Fruit fly (Drosophila melanogaster) whole organism, embryonic: ENCODE results near the gene Cyp4ac3.

Experiments used
- Abd-B ChIP-seq: fragments of 200-800 bp; sonication (Bioruptor generic); optimal IDR thresholded peaks from 2 replicates; lab custom pipeline; 2018; ENCODE audit warnings: missing biosample characterization, mild to moderate bottlenecking, missing genetic modification characterization, moderate library complexity
- CG10267 ChIP-seq: fragments of 200-800 bp; sonication (Bioruptor generic); optimal IDR thresholded peaks from 2 replicates; lab custom pipeline; 2018; ENCODE audit warnings: missing biosample characterization, mild to moderate bottlenecking, missing genetic modification characterization, moderate library complexity
- CG10274 ChIP-seq: fragments of 200-800 bp; sonication (Bioruptor generic); optimal IDR thresholded peaks from 3 replicates; lab custom pipeline; 2017; ENCODE audit warnings: missing biosample characterization, mild to moderate bottlenecking, missing genetic modification characterization
- CG11696 ChIP-seq: fragments of 200-800 bp; sonication (Bioruptor generic); IDR thresholded peaks from 2 replicates; pipeline ENCODE4 v1.3.6; 2022; ENCODE audit warnings: missing biosample characterization, missing genetic modification characterization
- CG12391 ChIP-seq: fragments of 200-800 bp; sonication (Bioruptor generic); optimal IDR thresholded peaks from 3 replicates; lab custom pipeline; 2018; ENCODE audit warnings: missing biosample characterization, mild to moderate bottlenecking, missing genetic modification characterization, moderate library complexity
- CG12744 ChIP-seq: fragments of 200-800 bp; sonication (Bioruptor generic); optimal IDR thresholded peaks from 2 replicates; lab custom pipeline; 2016; ENCODE audit warnings: missing biosample characterization, missing genetic modification characterization
- CG15514 ChIP-seq: fragments of 200-800 bp; sonication (Bioruptor generic); optimal IDR thresholded peaks from 3 replicates; lab custom pipeline; 2017; ENCODE audit warnings: missing biosample characterization, missing genetic modification characterization, mild to moderate bottlenecking, moderate library complexity, missing genetic modification reagents
- CG15696 ChIP-seq: fragments of 200-800 bp; sonication (Bioruptor generic); optimal IDR thresholded peaks from 2 replicates; lab custom pipeline; 2019; ENCODE audit warnings: missing biosample characterization, mild to moderate bottlenecking, missing genetic modification characterization, moderate library complexity
- CG1603 ChIP-seq: fragments of 200-800 bp; sonication (Bioruptor generic); optimal IDR thresholded peaks from 2 replicates; lab custom pipeline; 2019; ENCODE audit warnings: missing biosample characterization, mild to moderate bottlenecking, missing genetic modification characterization, moderate library complexity
- CG16863 ChIP-seq: fragments of 200-800 bp; sonication (Bioruptor generic); optimal IDR thresholded peaks from 3 replicates; lab custom pipeline; 2016; ENCODE audit warnings: missing biosample characterization, missing genetic modification characterization
- CG18476 ChIP-seq: fragments of 200-800 bp; sonication (Bioruptor generic); optimal IDR thresholded peaks from 2 replicates; lab custom pipeline; 2016; ENCODE audit warnings: missing biosample characterization, mild to moderate bottlenecking, missing genetic modification characterization
- CG2120 ChIP-seq: fragments of 200-800 bp; sonication (Bioruptor generic); optimal IDR thresholded peaks from 3 replicates; lab custom pipeline; 2016; ENCODE audit warnings: missing biosample characterization, missing genetic modification characterization
- CG30431 ChIP-seq: fragments of 200-800 bp; sonication (Bioruptor generic); optimal IDR thresholded peaks from 2 replicates; lab custom pipeline; 2017; ENCODE audit warnings: missing biosample characterization, missing genetic modification characterization
- CG31441 ChIP-seq: fragments of 200-800 bp; sonication (Bioruptor generic); IDR thresholded peaks from 2 replicates; pipeline ENCODE4 v1.3.6; 2022; ENCODE audit warnings: missing biosample characterization, missing genetic modification characterization
- CG3838 ChIP-seq: fragments of 200-800 bp; sonication (Bioruptor generic); optimal IDR thresholded peaks from 3 replicates; lab custom pipeline; 2016; ENCODE audit warnings: missing biosample characterization, missing genetic modification characterization
- CG5245 ChIP-seq: fragments of 200-800 bp; sonication (Bioruptor generic); optimal IDR thresholded peaks from 3 replicates; lab custom pipeline; 2016; ENCODE audit warnings: missing biosample characterization, missing genetic modification characterization
- CG8281 ChIP-seq: fragments of 200-800 bp; sonication (Bioruptor generic); optimal IDR thresholded peaks from 2 replicates; lab custom pipeline; 2018; ENCODE audit warnings: missing biosample characterization, mild to moderate bottlenecking, missing genetic modification characterization, moderate library complexity
- CG8290 ChIP-seq, 3 experiments: fragments of 200-800 bp; sonication (Bioruptor generic); optimal IDR thresholded peaks; 2 replicates each; lab custom pipeline; 2016 to 2019; ENCODE audit warnings: missing biosample characterization in 3 of 3, missing genetic modification characterization in 3 of 3, mild to moderate bottlenecking in 2 of 3, moderate library complexity in 1 of 3
- CG9609 ChIP-seq: fragments of 200-800 bp; sonication (Bioruptor generic); optimal IDR thresholded peaks from 3 replicates; lab custom pipeline; 2016; ENCODE audit warnings: missing biosample characterization, missing genetic modification characterization
- CG9727 ChIP-seq: fragments of 200-800 bp; sonication (Bioruptor generic); optimal IDR thresholded peaks from 3 replicates; lab custom pipeline; 2017; ENCODE audit warnings: missing biosample characterization, mild to moderate bottlenecking, missing genetic modification characterization
- CG9797 ChIP-seq: fragments of 200-800 bp; sonication (Bioruptor generic); optimal IDR thresholded peaks from 3 replicates; lab custom pipeline; 2018; ENCODE audit warnings: missing biosample characterization, mild to moderate bottlenecking, missing genetic modification characterization
- D19A ChIP-seq: fragments of 200-800 bp; optimal IDR thresholded peaks from 3 replicates; lab custom pipeline; 2019; ENCODE audit warnings: missing biosample characterization, mild to moderate bottlenecking, missing genetic modification characterization, moderate library complexity
- Deaf1 ChIP-seq: fragments of 200-800 bp; optimal IDR thresholded peaks from 3 replicates; lab custom pipeline; 2019; ENCODE audit warnings: missing biosample characterization, mild to moderate bottlenecking, missing genetic modification characterization, moderate library complexity
- Dip3 ChIP-seq: fragments of 200-800 bp; sonication (Bioruptor generic); optimal IDR thresholded peaks from 3 replicates; lab custom pipeline; 2016; ENCODE audit warnings: missing biosample characterization, missing genetic modification characterization
- Gsc ChIP-seq: fragments of 200-800 bp; sonication (Bioruptor generic); IDR thresholded peaks from 2 replicates; pipeline ENCODE4 v1.3.6; 2022; ENCODE audit warnings: missing biosample characterization, missing genetic modification characterization
- H2.0 ChIP-seq: fragments of 200-800 bp; sonication (Bioruptor generic); IDR thresholded peaks from 2 replicates; pipeline ENCODE4 v1.3.6; 2022; ENCODE audit warnings: missing biosample characterization, missing genetic modification characterization
- Hr3 ChIP-seq: fragments of 200-800 bp; sonication (Bioruptor generic); optimal IDR thresholded peaks from 3 replicates; lab custom pipeline; 2016; ENCODE audit warnings: missing biosample characterization, missing genetic modification characterization
- Hsf ChIP-seq: fragments of 200-800 bp; sonication (Bioruptor generic); optimal IDR thresholded peaks from 3 replicates; lab custom pipeline; 2016; ENCODE audit warnings: missing biosample characterization, missing genetic modification characterization
- NFAT ChIP-seq: fragments of 200-800 bp; sonication (Bioruptor generic); IDR thresholded peaks from 2 replicates; pipeline ENCODE4 v1.3.6; 2022; ENCODE audit warnings: missing biosample characterization, missing genetic modification characterization
- NfI ChIP-seq: fragments of 200-800 bp; sonication (Bioruptor generic); optimal IDR thresholded peaks from 3 replicates; lab custom pipeline; 2018; ENCODE audit warnings: missing biosample characterization, mild to moderate bottlenecking, missing genetic modification characterization, moderate library complexity
- aop ChIP-seq: fragments of 200-800 bp; sonication (Bioruptor generic); IDR thresholded peaks from 2 replicates; pipeline ENCODE4 v1.3.6; 2022; ENCODE audit warnings: missing biosample characterization, missing genetic modification characterization
- ap ChIP-seq: fragments of 200-800 bp; sonication (Bioruptor generic); IDR thresholded peaks from 2 replicates; pipeline ENCODE4 v1.3.6; 2022; ENCODE audit warnings: missing biosample characterization, missing genetic modification characterization
- bsh ChIP-seq, 2 experiments: fragments of 200-800 bp; sonication (Bioruptor generic); optimal IDR thresholded peaks; 2 replicates each; lab custom pipeline; 2017 to 2018; ENCODE audit warnings: mild to moderate bottlenecking in 2 of 2, missing biosample characterization in 2 of 2, missing genetic modification characterization in 2 of 2, moderate library complexity in 1 of 2
- cato ChIP-seq: fragments of 200-800 bp; sonication (Bioruptor generic); optimal IDR thresholded peaks from 2 replicates; lab custom pipeline; 2016; ENCODE audit warnings: missing biosample characterization, missing genetic modification characterization, borderline replicate concordance
- emc ChIP-seq: fragments of 200-800 bp; sonication (Bioruptor generic); optimal IDR thresholded peaks from 2 replicates; lab custom pipeline; 2016; ENCODE audit warnings: missing biosample characterization, missing genetic modification characterization
- gem ChIP-seq: fragments of 200-800 bp; sonication (Bioruptor generic); optimal IDR thresholded peaks from 2 replicates; lab custom pipeline; 2019; ENCODE audit warnings: missing biosample characterization, mild to moderate bottlenecking, missing genetic modification characterization, moderate library complexity
- gsb-n ChIP-seq: fragments of 200-800 bp; sonication (Bioruptor generic); optimal IDR thresholded peaks from 3 replicates; lab custom pipeline; 2018; ENCODE audit warnings: missing biosample characterization, mild to moderate bottlenecking, missing genetic modification characterization
- kni ChIP-seq: fragments of 200-800 bp; sonication (Bioruptor generic); optimal IDR thresholded peaks from 3 replicates; lab custom pipeline; 2017; ENCODE audit warnings: mild to moderate bottlenecking, missing biosample characterization, missing genetic modification reagents, missing genetic modification characterization
- mirr ChIP-seq: fragments of 200-800 bp; sonication (Bioruptor generic); optimal IDR thresholded peaks from 3 replicates; lab custom pipeline; 2018; ENCODE audit warnings: missing biosample characterization, mild to moderate bottlenecking, missing genetic modification characterization
- nau ChIP-seq: fragments of 200-800 bp; sonication (Bioruptor generic); optimal IDR thresholded peaks from 3 replicates; lab custom pipeline; 2017; ENCODE audit warnings: missing biosample characterization, mild to moderate bottlenecking, missing genetic modification characterization, missing genetic modification reagents
- nerfin-1 ChIP-seq: fragments of 200-800 bp; sonication (Bioruptor generic); optimal IDR thresholded peaks from 3 replicates; lab custom pipeline; 2019; ENCODE audit warnings: missing biosample characterization, mild to moderate bottlenecking, missing genetic modification characterization, moderate library complexity
- p53 ChIP-seq: fragments of 200-800 bp; sonication (Bioruptor generic); optimal IDR thresholded peaks from 2 replicates; lab custom pipeline; 2016; ENCODE audit warnings: missing biosample characterization, missing genetic modification characterization
- schlank ChIP-seq: fragments of 200-800 bp; sonication (Bioruptor generic); optimal IDR thresholded peaks from 2 replicates; lab custom pipeline; 2018; ENCODE audit warnings: missing biosample characterization, mild to moderate bottlenecking, missing genetic modification characterization
- sd ChIP-seq: fragments of 200-800 bp; sonication (Bioruptor generic); optimal IDR thresholded peaks from 3 replicates; lab custom pipeline; 2018; ENCODE audit warnings: missing biosample characterization, mild to moderate bottlenecking, missing genetic modification characterization, moderate library complexity
- sens ChIP-seq: fragments of 200-800 bp; sonication (Bioruptor generic); peaks from one replicate; lab custom pipeline; 2016; ENCODE audit warnings: missing biosample characterization, missing genetic modification characterization
- so ChIP-seq: fragments of 200-800 bp; sonication (Bioruptor generic); IDR thresholded peaks from 3 replicates; pipeline ENCODE4 v1.3.6; 2022; ENCODE audit warnings: missing biosample characterization, missing genetic modification characterization
- sr ChIP-seq: fragments of 200-800 bp; sonication (Bioruptor generic); IDR thresholded peaks from 3 replicates; pipeline ENCODE4 v1.3.6; 2022; ENCODE audit warnings: missing biosample characterization, missing genetic modification characterization
- stwl ChIP-seq: fragments of 200-800 bp; sonication (Bioruptor generic); optimal IDR thresholded peaks from 3 replicates; lab custom pipeline; 2018; ENCODE audit warnings: missing biosample characterization, mild to moderate bottlenecking, missing genetic modification characterization, moderate library complexity
- tgo ChIP-seq: fragments of 200-800 bp; sonication (Bioruptor generic); IDR thresholded peaks from 3 replicates; pipeline ENCODE4 v1.3.6; 2022; ENCODE audit warnings: missing biosample characterization, missing genetic modification characterization
- twi ChIP-seq: fragments of 200-800 bp; optimal IDR thresholded peaks from 2 replicates; lab custom pipeline; 2019; ENCODE audit warnings: missing biosample characterization, mild to moderate bottlenecking, missing genetic modification characterization, moderate library complexity

The Cyp4ac3 gene

DNA sequence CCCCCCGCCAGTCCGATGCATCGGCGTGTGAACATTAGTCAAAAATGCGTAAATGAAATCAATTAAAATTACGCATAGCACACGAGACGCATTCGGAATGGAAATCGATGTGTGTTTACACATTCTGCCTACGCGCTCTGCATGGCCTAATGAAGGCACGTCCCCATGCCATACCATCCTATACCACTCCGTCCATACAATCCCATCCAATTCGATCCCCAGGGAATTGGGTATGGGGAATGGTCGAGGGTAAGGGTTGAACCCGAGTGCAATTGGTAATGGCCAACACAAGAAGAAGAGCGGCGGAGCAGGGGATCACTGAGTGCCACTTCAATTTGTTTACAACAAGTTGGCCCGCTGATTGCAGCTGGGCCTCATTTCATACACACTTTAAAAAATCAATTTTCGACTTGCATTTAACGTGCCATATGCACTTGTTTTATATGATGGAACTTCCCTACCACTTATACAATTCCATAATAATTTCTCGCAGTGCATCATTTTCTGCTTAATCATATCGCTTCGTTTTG lies 22.9 kb upstream of the Cyp4ac3 start (continued):
- TF ChIP-seq CG16863 (peak; percentile 8), sd (tag; lab: Kevin White, UChicago) (peak; percentile 66), Gsc (GFP tag; lab: Robert Waterston, UW) (no peak; the same call in 1 of the 2 replicates), CG15696 (tag; lab: Kevin White, UChicago) (peak; percentile 55), CG1603 (tag; lab: Kevin White, UChicago) (peak; percentile 78), CG3838 (GFP tag; lab: Kevin White, UChicago) (no peak), twi (tag; lab: Kevin White, UChicago) (peak; percentile 46), Dip3 (GFP tag; lab: Kevin White, UChicago) (no peak), schlank (tag; lab: Kevin White, UChicago) (no peak), CG11696 (GFP tag; lab: Robert Waterston, UW) (no peak), sr (GFP tag; lab: Robert Waterston, UW) (0 out of 3 replicates have a peak, but pooled peaks have one; percentile 40), H2.0 (GFP tag; lab: Robert Waterston, UW) (peak; percentile 32; the same call in 1 of the 2 replicates), gem (tag; lab: Kevin White, UChicago) (peak; percentile 64), D19A (tag; lab: Kevin White, UChicago) (peak; percentile 40), CG9727 (GFP tag; lab: Kevin White, UChicago) (peak; percentile 38), Hr3 (peak; percentile 26), Abd-B (GFP tag; lab: Kevin White, UChicago) (no peak), CG2120 (GFP tag; lab: Kevin White, UChicago) (no peak), sens (GFP tag; lab: Kevin White, UChicago) (peak; percentile 95), p53 (GFP tag; lab: Kevin White, UChicago) (peak; percentile 1), tgo (GFP tag; lab: Robert Waterston, UW) (no peak), CG5245 (GFP tag; lab: Kevin White, UChicago) (peak; percentile 28), CG10274 (GFP tag; lab: Kevin White, UChicago) (no peak), gsb-n (tag; lab: Kevin White, UChicago) (peak; percentile 87), cato (GFP tag; lab: Kevin White, UChicago) (peak; percentile 9), NfI (GFP tag; lab: Kevin White, UChicago) (no peak), Deaf1 (tag; lab: Kevin White, UChicago) (no peak), CG30431 (GFP tag; lab: Kevin White, UChicago) (peak; percentile 7), CG18476 (no peak), CG10267 (tag; lab: Kevin White, UChicago) (peak; percentile 44), bsh (GFP tag; optimal IDR thresholded peaks at IDR 0.05; lab: Kevin White, UChicago) (peak in 1 of 2 experiments; percentile 69), CG12744 (GFP tag; lab: Kevin White, UChicago) (no peak), emc (GFP tag; lab: Kevin White, UChicago) (no peak), stwl (tag; lab: Kevin White, UChicago) (no peak), so (no peak), CG8281 (peak; percentile 1), mirr (GFP tag; lab: Kevin White, UChicago) (no peak), nerfin-1 (peak; percentile 35), CG9797 (no peak), NFAT (no peak), ap (no peak), nau (GFP tag; lab: Kevin White, UChicago) (no peak), CG31441 (peak; percentile 41; the same call in 1 of the 2 replicates), CG12391 (tag; lab: Kevin White, UChicago) (peak; percentile 45), aop (no peak), CG15514 (GFP tag; lab: Kevin White, UChicago) (no peak), kni (peak; percentile 92), CG8290 (GFP tag; optimal IDR thresholded peaks at IDR 0.05; lab: Kevin White, UChicago) (peak; percentile 19), CG8290 (tag; optimal IDR thresholded peaks at IDR 0.05; lab: Kevin White, UChicago) (no peak), CG9609 (GFP tag; lab: Kevin White, UChicago) (no peak), Hsf (GFP tag; lab: Kevin White, UChicago) (no peak)
